Fruit fly (Drosophila melanogaster): Measurements from ENCODE around the gene zpg.

Gene zpg

dm6 chr3L:6605925-6606324 is at the start of gene zpg (continued):
- no peak for TF ChIP-seq ash1 (GFP tag; optimal IDR thresholded peaks at IDR 0.05)
- TF ChIP-seq CG11247 (GFP tag; IDR thresholded peaks at IDR 0.05), result no peak
- TF ChIP-seq CG7963 (GFP tag; IDR thresholded peaks at IDR 0.05; ENCODE audit: partially characterized antibody), result no peak
- peak; percentile 47 for TF ChIP-seq disco-r (GFP tag; optimal IDR thresholded peaks at IDR 0.05)
- TF ChIP-seq CG33213 (GFP tag; optimal IDR thresholded peaks at IDR 0.05), result no peak
- peak; percentile 72 for TF ChIP-seq CG12659 (GFP tag; optimal IDR thresholded peaks at IDR 0.05)
- TF ChIP-seq CG17385 (GFP tag; optimal IDR thresholded peaks at IDR 0.05), result no peak
- TF ChIP-seq Deaf1 (tag; optimal IDR thresholded peaks at IDR 0.05), result no peak
- no peak for TF ChIP-seq D19B (GFP tag; optimal IDR thresholded peaks at IDR 0.05)
- TF ChIP-seq CG6175 (GFP tag; IDR thresholded peaks at IDR 0.05), result no peak
- TF ChIP-seq CG9437 (GFP tag; optimal IDR thresholded peaks at IDR 0.05), result peak; percentile 98
- TF ChIP-seq CG32532 (GFP tag; IDR thresholded peaks at IDR 0.05), result 0 out of 2 replicates have a peak, but pooled peaks have one; percentile 15
- TF ChIP-seq CG6813 (GFP tag; optimal IDR thresholded peaks at IDR 0.05), result no peak
- TF ChIP-seq CG8944 (GFP tag; optimal IDR thresholded peaks at IDR 0.05), result no peak
- peak; percentile 98 for TF ChIP-seq dm (GFP tag; optimal IDR thresholded peaks at IDR 0.05)
- TF ChIP-seq CG7556 (GFP tag; optimal IDR thresholded peaks at IDR 0.05), result no peak
- no peak for TF ChIP-seq bigmax (GFP tag; optimal IDR thresholded peaks at IDR 0.05)
- no peak for TF ChIP-seq CG32767 (GFP tag; IDR thresholded peaks at IDR 0.05)
- no peak for TF ChIP-seq CG13894 (tag; optimal IDR thresholded peaks at IDR 0.05)
- TF ChIP-seq CG11560 (tag; IDR thresholded peaks at IDR 0.05), result no peak
- no peak for TF ChIP-seq bsh (GFP tag; optimal IDR thresholded peaks at IDR 0.05)
- no peak for TF ChIP-seq Gug (GFP tag; IDR thresholded peaks at IDR 0.05)
- no peak for TF ChIP-seq CG11504 (tag; optimal IDR thresholded peaks at IDR 0.05)
- no peak for TF ChIP-seq cato (GFP tag; optimal IDR thresholded peaks at IDR 0.05; ENCODE audit: borderline replicate concordance)
- TF ChIP-seq CG15073 (GFP tag; optimal IDR thresholded peaks at IDR 0.05), result no peak
- no peak for TF ChIP-seq MTF-1 (GFP tag; optimal IDR thresholded peaks at IDR 0.05; ENCODE audit: borderline replicate concordance)
- peak; percentile 54 for TF ChIP-seq CHES-1-like (GFP tag; optimal IDR thresholded peaks at IDR 0.05)
- TF ChIP-seq btn (GFP tag; optimal IDR thresholded peaks at IDR 0.05), result no peak
- no peak for TF ChIP-seq schlank (tag; optimal IDR thresholded peaks at IDR 0.05)
- no peak for TF ChIP-seq Rx (GFP tag; IDR thresholded peaks at IDR 0.05)
- TF ChIP-seq Awh (GFP tag; IDR thresholded peaks at IDR 0.05), result no peak
- TF ChIP-seq CG7839 (tag; optimal IDR thresholded peaks at IDR 0.05), result no peak
- no peak for TF ChIP-seq TFAM (GFP tag; optimal IDR thresholded peaks at IDR 0.05)
- TF ChIP-seq D19A (tag; optimal IDR thresholded peaks at IDR 0.05), result no peak
- no peak for TF ChIP-seq CG3281 (GFP tag; optimal IDR thresholded peaks at IDR 0.05)
- TF ChIP-seq eve (GFP tag; optimal IDR thresholded peaks at IDR 0.05), result no peak
- peak; percentile 5 for TF ChIP-seq Mad (GFP tag; optimal IDR thresholded peaks at IDR 0.05)
- no peak for TF ChIP-seq cwo (GFP tag; optimal IDR thresholded peaks at IDR 0.05)
- TF ChIP-seq CG7357 (GFP tag; IDR thresholded peaks at IDR 0.05), result no peak
- peak; percentile 99 for TF ChIP-seq stwl (tag; optimal IDR thresholded peaks at IDR 0.05)
- TF ChIP-seq CG2875 (GFP tag; optimal IDR thresholded peaks at IDR 0.05), result no peak
- no peak for TF ChIP-seq CG14710 (tag; optimal IDR thresholded peaks at IDR 0.05)
- TF ChIP-seq NFAT (GFP tag; IDR thresholded peaks at IDR 0.05), result no peak
- no peak for TF ChIP-seq pum (GFP tag; optimal IDR thresholded peaks at IDR 0.05)
- TF ChIP-seq pho (GFP tag; optimal IDR thresholded peaks at IDR 0.05), result peak; percentile 22
- no peak for TF ChIP-seq lbe (GFP tag; optimal IDR thresholded peaks at IDR 0.05)
- peak; percentile 4 for TF ChIP-seq CG9876 (GFP tag; optimal IDR thresholded peaks at IDR 0.05)
- TF ChIP-seq CG6254 (GFP tag; optimal IDR thresholded peaks at IDR 0.05), result no peak
- peak; percentile 18 for TF ChIP-seq tx (GFP tag; optimal IDR thresholded peaks at IDR 0.05)
- no peak for TF ChIP-seq zen2 (GFP tag; IDR thresholded peaks at IDR 0.05; ENCODE audit: partially characterized antibody)
- TF ChIP-seq corto (GFP tag; optimal IDR thresholded peaks at IDR 0.05), result no peak

Data from whole organism, embryonic.